Worm (Caenorhabditis elegans): ENCODE results near the gene fbxb-34.

- TF ChIP-seq tbx-2 (tag; optimal IDR thresholded peaks at IDR 0.05), result no peak
- TF ChIP-seq elt-2 (tag; optimal IDR thresholded peaks at IDR 0.05), result no peak
- no peak for TF ChIP-seq fkh-10 (GFP tag; optimal IDR thresholded peaks at IDR 0.05)
- TF ChIP-seq nhr-11 (tag; optimal IDR thresholded peaks at IDR 0.05), result no peak
- TF ChIP-seq ceh-34 (tag; optimal IDR thresholded peaks at IDR 0.05), result no peak
Observed at ce11 chrII:614701-615100, 27.1 kb downstream of the fbxb-34 start.
